Worm (Caenorhabditis elegans) whole organism, late embryonic: ENCODE results near the gene dsl-7.

Source experiments
- F13H6.1 ChIP-seq: sonication (generic microtip); optimal IDR thresholded peaks from 2 replicates; lab custom pipeline; 2016; ENCODE audit warnings: missing genetic modification characterization, missing compliant biosample characterization
- ahr-1 ChIP-seq: sonication (generic microtip); optimal IDR thresholded peaks from 2 replicates; lab custom pipeline; 2016; ENCODE audit warnings: missing genetic modification characterization, missing compliant biosample characterization
- ceh-14 ChIP-seq: sonication (generic microtip); optimal IDR thresholded peaks from 2 replicates; lab custom pipeline; 2016; ENCODE audit warnings: missing genotype, missing genetic modification characterization, missing compliant biosample characterization
- ceh-19 ChIP-seq: fragments of 200-800 bp; sonication (Bioruptor generic); optimal IDR thresholded peaks from 2 replicates; lab custom pipeline; 2018; ENCODE audit warnings: mild to moderate bottlenecking, missing genetic modification characterization, missing compliant biosample characterization
- ceh-2 ChIP-seq: sonication (generic microtip); optimal IDR thresholded peaks from 2 replicates; lab custom pipeline; 2016; ENCODE audit warnings: missing genotype, missing genetic modification characterization, missing compliant biosample characterization
- ceh-22 ChIP-seq: sonication (generic microtip); optimal IDR thresholded peaks from 2 replicates; lab custom pipeline; 2017; ENCODE audit warnings: missing biosample characterization, missing genetic modification characterization
- ceh-24 ChIP-seq: sonication (generic microtip); optimal IDR thresholded peaks from 2 replicates; lab custom pipeline; 2016; ENCODE audit warnings: mild to moderate bottlenecking, missing genetic modification characterization, missing compliant biosample characterization
- ceh-30 ChIP-seq: fragments of 150-350 bp; optimal IDR thresholded peaks from 2 replicates; lab custom pipeline; 2014; ENCODE audit warnings: missing biosample characterization, missing genetic modification characterization
- ceh-31 ChIP-seq: sonication (generic microtip); optimal IDR thresholded peaks from 2 replicates; lab custom pipeline; 2016; ENCODE audit warnings: missing genetic modification characterization, missing compliant biosample characterization
- ceh-45 ChIP-seq: fragments of 200-800 bp; sonication (Bioruptor generic); IDR thresholded peaks from 2 replicates; pipeline ENCODE4 v1.3.6; 2022; ENCODE audit warnings: missing genetic modification reagents, missing genetic modification characterization, missing compliant biosample characterization
- ceh-6 ChIP-seq: fragments of 200-800 bp; sonication (Bioruptor generic); optimal IDR thresholded peaks from 2 replicates; lab custom pipeline; 2018; ENCODE audit warnings: mild to moderate bottlenecking, missing genetic modification characterization, missing compliant biosample characterization
- ceh-9 ChIP-seq: sonication (generic microtip); optimal IDR thresholded peaks from 2 replicates; lab custom pipeline; 2016; ENCODE audit warnings: mild to moderate bottlenecking, missing genetic modification characterization, inconsistent platforms, missing compliant biosample characterization
- che-1 ChIP-seq: sonication (generic microtip); optimal IDR thresholded peaks from 2 replicates; lab custom pipeline; 2016; ENCODE audit warnings: mild to moderate bottlenecking, missing genetic modification characterization, missing compliant biosample characterization
- elt-4 ChIP-seq: sonication (generic microtip); optimal IDR thresholded peaks from 2 replicates; lab custom pipeline; 2016; ENCODE audit warnings: missing genetic modification characterization, missing compliant biosample characterization
- ets-4 ChIP-seq: sonication (generic microtip); optimal IDR thresholded peaks from 2 replicates; lab custom pipeline; 2016; ENCODE audit warnings: missing genetic modification characterization, missing compliant biosample characterization
- fax-1 ChIP-seq: sonication (generic microtip); optimal IDR thresholded peaks from 2 replicates; lab custom pipeline; 2016; ENCODE audit warnings: missing genotype, missing genetic modification characterization, missing compliant biosample characterization
- fkh-10 ChIP-seq: fragments of 150-350 bp; optimal IDR thresholded peaks from 2 replicates; lab custom pipeline; 2014; ENCODE audit warnings: missing biosample characterization, missing genetic modification reagents, missing genetic modification characterization
- hlh-15 ChIP-seq: sonication (generic microtip); optimal IDR thresholded peaks from 2 replicates; lab custom pipeline; 2016; ENCODE audit warnings: missing genetic modification characterization, missing compliant biosample characterization
- hlh-30 ChIP-seq: sonication (generic microtip); optimal IDR thresholded peaks from 2 replicates; lab custom pipeline; 2017; ENCODE audit warnings: antibody characterized with exemption, missing genetic modification characterization, missing compliant biosample characterization; ENCODE audit not compliant: insufficient read depth
- hlh-8 ChIP-seq: sonication (generic microtip); optimal IDR thresholded peaks from 2 replicates; lab custom pipeline; 2016; ENCODE audit warnings: missing genotype, missing genetic modification characterization, missing compliant biosample characterization
- npax-4 ChIP-seq: sonication (generic microtip); optimal IDR thresholded peaks from 2 replicates; lab custom pipeline; 2016; ENCODE audit warnings: missing genetic modification characterization, missing compliant biosample characterization
- odd-2 ChIP-seq: sonication (generic microtip); optimal IDR thresholded peaks from 2 replicates; lab custom pipeline; 2017; ENCODE audit warnings: antibody characterized with exemption, mild to moderate bottlenecking, missing genetic modification characterization, missing compliant biosample characterization
- pat-9 ChIP-seq: fragments of 200-800 bp; sonication (Bioruptor generic); optimal IDR thresholded peaks from 2 replicates; lab custom pipeline; 2018; ENCODE audit warnings: mild to moderate bottlenecking, missing genetic modification characterization, moderate library complexity, missing compliant biosample characterization
- pqm-1 ChIP-seq: sonication (generic microtip); optimal IDR thresholded peaks from 2 replicates; lab custom pipeline; 2016; ENCODE audit warnings: missing genetic modification characterization, missing compliant biosample characterization
- sdc-2 ChIP-seq: sonication (generic microtip); optimal IDR thresholded peaks from 2 replicates; lab custom pipeline; 2016; ENCODE audit warnings: missing genotype, missing genetic modification characterization, missing compliant biosample characterization
- sox-2 ChIP-seq: fragments of 200-800 bp; sonication (Bioruptor generic); IDR thresholded peaks from 2 replicates; pipeline ENCODE4 v1.3.6; 2022; ENCODE audit warnings: missing genetic modification reagents, missing genetic modification characterization, missing compliant biosample characterization
- sox-4 ChIP-seq: sonication (generic microtip); optimal IDR thresholded peaks from 2 replicates; lab custom pipeline; 2017; ENCODE audit warnings: mild to moderate bottlenecking, missing genetic modification characterization, inconsistent platforms, missing compliant biosample characterization
- unc-3 ChIP-seq, 2 experiments: fragments of 200-800 bp in 1 of 2; sonication (Bioruptor generic) in 1 of 2; sonication (generic microtip) in 1 of 2; conservative IDR thresholded peaks in 1 of 2; optimal IDR thresholded peaks in 1 of 2; 2 replicates each; pipeline versions ENCODE4 v1.3.6 to Lab custom; 2016 to 2022; ENCODE audit warnings: missing compliant biosample characterization in 2 of 2, missing genetic modification characterization in 2 of 2, missing genetic modification reagents in 1 of 2
- unc-42 ChIP-seq: sonication (generic microtip); optimal IDR thresholded peaks from 2 replicates; lab custom pipeline; 2016; ENCODE audit warnings: missing genotype, missing genetic modification characterization, missing compliant biosample characterization
- ztf-16 ChIP-seq: sonication (generic microtip); optimal IDR thresholded peaks from 2 replicates; lab custom pipeline; 2017; ENCODE audit warnings: missing genetic modification characterization, missing compliant biosample characterization

The dsl-7 gene

ce11 chrV:13021540-13021939 is 28.6 kb downstream of the dsl-7 start:
- TF ChIP-seq ceh-45 (GFP tag; lab: Robert Waterston, UW) (no peak), npax-4 (tag; lab: Kevin White, UChicago) (no peak), unc-3 (GFP tag; conservative IDR thresholded peaks at IDR 0.05; lab: Robert Waterston, UW) (no peak), unc-3 (tag; optimal IDR thresholded peaks at IDR 0.05; lab: Kevin White, UChicago) (no peak), pqm-1 (tag; lab: Kevin White, UChicago) (no peak), ets-4 (no peak), ceh-30 (tag; lab: Kevin White, UChicago) (no peak), unc-42 (tag; lab: Kevin White, UChicago) (no peak), ceh-24 (tag; lab: Kevin White, UChicago) (no peak), fax-1 (no peak), sox-2 (no peak), elt-4 (tag; lab: Kevin White, UChicago) (no peak)

- no peak for TF ChIP-seq hlh-15 (tag; lab: Kevin White, UChicago)
- TF ChIP-seq sox-4 (tag; lab: Kevin White, UChicago): no peak
- TF ChIP-seq sox-2: no peak
- no peak for TF ChIP-seq sdc-2 (tag; lab: Kevin White, UChicago)
- no peak for TF ChIP-seq pat-9 (tag; lab: Kevin White, UChicago)
- no peak for TF ChIP-seq ceh-45 (GFP tag; lab: Robert Waterston, UW)
- TF ChIP-seq ceh-14 (tag; lab: Kevin White, UChicago): peak; percentile 8
- TF ChIP-seq F13H6.1: no peak
- no peak for TF ChIP-seq ceh-22 (tag; lab: Kevin White, UChicago)
- TF ChIP-seq ceh-31: peak; percentile 35
- TF ChIP-seq unc-42 (tag; lab: Kevin White, UChicago): peak; percentile 70
Measured at ce11 chrV:13022265-13022664, 29.3 kb downstream of the dsl-7 start.

DNA sequence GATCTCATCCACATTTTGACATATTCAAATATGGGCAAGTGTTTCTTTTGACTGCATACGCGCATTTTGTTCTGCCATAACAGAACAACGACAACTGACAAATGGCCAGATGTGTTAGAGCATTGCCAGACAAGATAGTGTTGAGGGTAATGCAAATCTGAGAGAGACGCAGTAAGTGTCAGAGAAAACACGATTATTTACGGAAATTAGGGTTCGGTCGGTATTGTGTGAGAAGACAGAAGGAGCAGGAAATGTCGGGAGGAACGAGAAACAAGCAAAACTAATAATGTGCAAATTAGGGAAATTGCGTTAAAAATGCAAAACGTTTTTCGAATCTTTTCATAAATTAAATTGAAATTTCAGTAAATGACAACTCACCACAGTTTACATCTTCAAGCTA is 31.5 kb downstream of the dsl-7 start:
- TF ChIP-seq ahr-1 (no peak), hlh-8 (no peak), ceh-31 (peak; percentile 60), F13H6.1 (no peak), fkh-10 (GFP tag; lab: Kevin White, UChicago) (peak; percentile 64), sox-2 (peak; percentile 8; the same call in 1 of the 2 replicates), unc-42 (tag; lab: Kevin White, UChicago) (peak; percentile 99), ets-4 (no peak), ceh-6 (no peak)

- no peak for TF ChIP-seq che-1 (tag; lab: Kevin White, UChicago)
- TF ChIP-seq odd-2 (tag; lab: Kevin White, UChicago): no peak
- TF ChIP-seq ztf-16: no peak
- no peak for TF ChIP-seq unc-42 (tag; lab: Kevin White, UChicago)
- TF ChIP-seq ceh-30 (tag; lab: Kevin White, UChicago): no peak
- no peak for TF ChIP-seq ceh-14 (tag; lab: Kevin White, UChicago)
- no peak for TF ChIP-seq ceh-19 (GFP tag; lab: Kevin White, UChicago)
- TF ChIP-seq ceh-2 (tag; lab: Kevin White, UChicago): no peak
- no peak for TF ChIP-seq F13H6.1
- TF ChIP-seq, all 69 proteins: peak for 0
Measured at ce11 chrV:13025283-13025682, 32.3 kb downstream of the dsl-7 start.

DNA sequence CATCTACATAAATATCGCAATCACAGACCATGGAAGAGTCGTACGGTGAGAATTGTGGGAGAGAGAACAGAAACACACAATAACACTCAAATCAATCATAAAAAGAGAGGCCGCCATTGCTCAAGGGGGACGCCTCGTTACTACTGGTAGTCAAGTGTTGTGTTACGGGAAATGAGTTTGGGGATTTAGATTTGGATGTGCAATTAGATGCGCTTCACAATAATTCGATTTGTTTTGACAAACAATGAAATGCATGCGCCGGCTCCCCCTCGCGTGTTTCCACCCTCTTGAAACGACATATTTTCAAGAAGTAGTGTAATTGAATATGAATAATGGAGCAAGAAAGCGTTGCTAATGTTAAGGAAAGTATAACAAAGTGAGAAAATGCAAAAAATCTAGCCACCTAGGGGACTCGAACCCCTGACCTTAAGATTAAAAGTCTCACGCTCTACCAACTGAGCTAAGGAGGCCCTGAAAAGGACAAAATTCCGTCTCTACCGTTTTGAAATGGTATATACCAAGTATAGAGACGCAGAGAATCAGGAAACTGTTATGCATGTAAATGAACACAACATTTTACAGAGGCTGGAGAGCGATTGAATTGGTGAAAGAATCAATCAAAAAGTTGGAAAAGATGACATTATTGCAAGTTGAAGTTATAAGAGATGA is 33.8 kb downstream of the dsl-7 start:
- TF ChIP-seq ceh-24 (tag; lab: Kevin White, UChicago): no peak
- TF ChIP-seq unc-42 (tag; lab: Kevin White, UChicago): peak; percentile 93
- TF ChIP-seq ceh-6: no peak
- no peak for TF ChIP-seq hlh-30 (tag; lab: Kevin White, UChicago)
- TF ChIP-seq ahr-1: no peak

DNA sequence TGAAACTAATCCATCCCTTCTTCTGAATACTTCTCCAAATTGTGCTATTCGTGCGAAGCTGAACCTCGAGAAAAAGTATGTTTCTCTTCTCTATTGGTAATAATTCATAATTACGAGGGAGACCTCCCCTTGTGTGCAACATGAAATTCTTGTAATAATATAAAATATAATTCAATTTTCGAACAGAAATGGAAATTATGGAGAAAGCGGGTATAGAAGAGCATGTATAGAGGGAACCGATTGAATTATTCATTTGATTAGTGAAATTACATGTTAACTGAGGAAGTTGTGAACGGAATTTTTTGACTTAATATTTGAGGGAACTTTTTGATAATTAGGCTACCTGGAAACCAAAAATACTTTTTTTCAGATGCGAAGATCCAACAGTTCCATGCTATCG is 35.9 kb downstream of the dsl-7 start:
- no peak for TF ChIP-seq ceh-9 (tag; lab: Kevin White, UChicago)
- peak; percentile 91 for TF ChIP-seq unc-42 (tag; lab: Kevin White, UChicago)
- TF ChIP-seq hlh-8: no peak
- no peak for TF ChIP-seq odd-2 (tag; lab: Kevin White, UChicago)
